Worm (Caenorhabditis elegans): Measurements from ENCODE around the gene ced-13.
"Not testable (repeated sequence)": the region's sequence is repeated elsewhere in the genome, so short reads cannot be mapped to it uniquely, and the experiment has no call there.

Gene ced-13

ce11 chrX:8321811-8322210 lies 22.4 kb upstream of the ced-13 start, which contains the start of gene abu-9:
TSS of gene abu-9 (plus strand) at chrX:8322111.
- not testable (repeated sequence) for TF ChIP-seq mab-5 (tag; optimal IDR thresholded peaks at IDR 0.05); mep-1 (tag; optimal IDR thresholded peaks at IDR 0.05); elt-1 (tag; optimal IDR thresholded peaks at IDR 0.05; ENCODE audit: borderline replicate concordance, insufficient read depth)

DNA sequence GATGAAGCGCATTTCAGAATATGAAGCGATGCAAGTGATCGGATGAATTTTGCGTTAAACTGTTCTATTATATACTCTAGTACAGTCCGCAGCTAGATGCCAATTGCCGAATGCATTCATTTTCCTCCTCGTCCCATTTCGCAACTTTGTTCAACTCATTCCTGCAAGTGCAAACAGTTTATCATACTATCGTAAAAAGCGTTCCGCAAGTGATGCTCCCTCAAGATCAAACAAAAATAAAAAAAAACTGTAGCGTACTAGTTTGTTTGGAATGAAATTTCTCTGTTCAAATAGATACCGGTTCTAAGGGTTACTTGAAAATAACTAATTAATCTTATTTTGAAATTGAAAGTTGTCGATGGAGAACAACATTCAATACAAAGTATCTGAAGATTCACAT lies 21.4 kb upstream of the ced-13 start, which contains the start of gene pqn-57:
TSS of gene pqn-57 (minus strand) at position 101 of the 400 bp plus-strand sequence.
- TF ChIP-seq unc-39 (tag; optimal IDR thresholded peaks at IDR 0.05) (no peak), cnd-1 (tag; optimal IDR thresholded peaks at IDR 0.05) (no peak), blmp-1 (tag; optimal IDR thresholded peaks at IDR 0.05) (no peak), nhr-237 (tag; optimal IDR thresholded peaks at IDR 0.05) (no peak), ham-2 (GFP tag; optimal IDR thresholded peaks at IDR 0.05) (no peak), tbx-8 (GFP tag; optimal IDR thresholded peaks at IDR 0.05) (no peak), flh-1 (GFP tag; optimal IDR thresholded peaks at IDR 0.05) (no peak), ztf-11 (tag; optimal IDR thresholded peaks at IDR 0.05) (no peak), drap-1 (GFP tag; optimal IDR thresholded peaks at IDR 0.05) (no peak), pha-4 (tag; optimal IDR thresholded peaks at IDR 0.05) (no peak), mls-2 (tag; optimal IDR thresholded peaks at IDR 0.05) (no peak), lsy-2 (tag; optimal IDR thresholded peaks at IDR 0.05) (no peak), M03D4.4 (tag; optimal IDR thresholded peaks at IDR 0.05) (no peak), sem-2 (GFP tag; optimal IDR thresholded peaks at IDR 0.05) (no peak), nhr-28 (tag; optimal IDR thresholded peaks at IDR 0.05) (no peak), nhr-2 (tag; optimal IDR thresholded peaks at IDR 0.05) (no peak), lin-13 (tag; optimal IDR thresholded peaks at IDR 0.05) (no peak)

DNA sequence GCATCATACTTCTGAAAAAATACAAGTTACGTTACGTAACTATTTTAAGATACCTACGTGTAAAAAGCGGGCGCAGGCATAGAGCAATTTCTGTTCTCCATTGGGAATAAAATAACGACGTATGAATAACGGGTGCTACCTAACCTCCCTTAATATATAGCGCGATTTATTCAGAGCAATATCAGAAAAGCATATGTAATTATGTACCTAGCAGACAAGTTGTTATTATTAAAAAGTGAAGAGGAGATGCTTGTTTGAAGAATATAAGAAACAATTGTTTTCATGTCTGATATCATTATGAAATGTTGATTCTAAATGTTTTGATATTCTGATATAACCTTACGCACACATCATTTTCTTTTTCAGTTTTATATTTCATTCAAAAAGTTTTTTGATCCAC lies 19.5 kb upstream of the ced-13 start, which contains the start of gene srh-11:
TSS of gene srh-11 (minus strand) at position 101 of the 400 bp plus-strand sequence.
- TF ChIP-seq cnd-1 (tag; optimal IDR thresholded peaks at IDR 0.05), result no peak
- TF ChIP-seq ceh-83 (GFP tag; optimal IDR thresholded peaks at IDR 0.05), result no peak
- no peak for TF ChIP-seq hlh-1 (tag; optimal IDR thresholded peaks at IDR 0.05)
- TF ChIP-seq sptf-1 (tag; optimal IDR thresholded peaks at IDR 0.05), result no peak

DNA sequence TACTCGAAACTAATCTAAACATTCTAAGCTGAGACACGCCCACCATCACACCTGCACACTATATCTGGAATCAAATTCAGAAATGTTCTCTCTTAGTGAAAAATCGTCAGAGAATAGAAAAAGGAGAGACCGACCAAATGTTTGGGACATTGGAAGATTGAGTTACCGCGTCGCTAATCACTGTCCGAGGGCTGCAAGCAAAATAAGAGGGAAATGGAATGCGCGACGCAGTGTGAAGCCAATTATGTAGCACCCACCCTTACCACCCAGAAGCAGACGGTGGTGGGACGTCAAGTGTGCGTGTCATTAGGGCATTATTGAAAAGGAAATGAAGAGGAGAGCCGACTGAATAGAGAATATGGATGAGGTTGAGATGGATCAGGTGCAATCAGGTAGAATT lies 12.1 kb upstream of the ced-13 start:
- TF ChIP-seq unc-120 (tag; optimal IDR thresholded peaks at IDR 0.05; ENCODE audit: poor library complexity, severe bottlenecking), result no peak
- no peak for TF ChIP-seq hlh-1 (tag; optimal IDR thresholded peaks at IDR 0.05)
- peak; percentile 97 for TF ChIP-seq ces-1 (GFP tag; optimal IDR thresholded peaks at IDR 0.05)
- TF ChIP-seq ceh-39 (tag; optimal IDR thresholded peaks at IDR 0.05), result no peak
- no peak for TF ChIP-seq M03D4.4 (tag; optimal IDR thresholded peaks at IDR 0.05)
- TF ChIP-seq elt-3 (tag; optimal IDR thresholded peaks at IDR 0.05), result no peak
- TF ChIP-seq mep-1 (tag; optimal IDR thresholded peaks at IDR 0.05), result no peak
- TF ChIP-seq nhr-237 (tag; optimal IDR thresholded peaks at IDR 0.05), result no peak

DNA sequence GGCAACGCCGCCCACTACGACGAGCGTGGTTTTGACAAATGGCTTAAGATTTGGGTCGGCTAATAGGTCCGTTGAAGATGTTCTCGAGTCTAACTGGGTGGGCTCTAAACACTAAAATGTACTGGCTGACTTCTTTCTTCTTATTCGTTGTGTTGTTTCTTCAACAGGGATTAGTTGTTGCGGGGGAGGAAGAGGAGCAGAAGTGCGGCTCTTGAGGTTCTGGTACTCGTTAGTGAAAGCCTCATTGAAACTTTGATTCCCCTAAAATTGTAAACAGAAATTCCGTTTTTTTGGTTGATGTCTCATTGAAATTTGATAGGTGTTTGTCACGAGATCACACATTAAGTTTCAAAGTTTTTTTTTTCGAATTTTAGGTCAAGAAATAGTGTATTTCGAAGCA lies 11.3 kb upstream of the ced-13 start:
- TF ChIP-seq pha-4 (tag; optimal IDR thresholded peaks at IDR 0.05) (no peak), unc-39 (tag; optimal IDR thresholded peaks at IDR 0.05) (no peak), nhr-12 (tag; optimal IDR thresholded peaks at IDR 0.05) (no peak), nhr-28 (tag; optimal IDR thresholded peaks at IDR 0.05) (no peak), ceh-43 (GFP tag; optimal IDR thresholded peaks at IDR 0.05) (no peak), ham-2 (GFP tag; optimal IDR thresholded peaks at IDR 0.05) (no peak), drap-1 (GFP tag; optimal IDR thresholded peaks at IDR 0.05) (no peak)

ce11 chrX:8308491-8308890 lies 9.0 kb upstream of the ced-13 start:
- peak; percentile 75 for TF ChIP-seq ces-1 (GFP tag; optimal IDR thresholded peaks at IDR 0.05)
- TF ChIP-seq ham-2 (GFP tag; optimal IDR thresholded peaks at IDR 0.05), result no peak

DNA sequence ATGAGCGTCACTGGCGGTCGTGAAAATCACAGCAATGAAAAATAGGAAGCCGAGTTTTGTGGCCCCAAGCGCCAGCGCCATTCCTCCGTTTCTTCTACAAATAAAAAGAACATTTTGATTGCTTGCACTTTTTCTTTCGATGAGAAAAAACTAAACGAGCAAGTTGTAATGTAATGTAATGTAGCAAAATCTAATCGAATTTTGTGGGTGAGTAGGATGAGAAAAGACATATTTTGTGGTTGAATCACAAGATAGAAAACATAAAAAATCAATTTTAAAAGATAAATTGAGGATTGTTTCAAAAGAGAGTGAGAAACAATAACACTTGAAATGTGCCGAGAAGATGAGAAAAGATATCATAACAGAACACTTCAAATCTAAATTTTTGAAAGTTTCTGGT lies 8.1 kb upstream of the ced-13 start, which contains the start of gene R09F10.5:
TSS of gene R09F10.5 (minus strand) at position 101 of the 400 bp plus-strand sequence.
- TF ChIP-seq ceh-39 (tag; optimal IDR thresholded peaks at IDR 0.05), result no peak
- no peak for TF ChIP-seq nhr-76 (tag; optimal IDR thresholded peaks at IDR 0.05)
- TF ChIP-seq sptf-1 (tag; optimal IDR thresholded peaks at IDR 0.05), result no peak
- TF ChIP-seq snpc-4 (tag; optimal IDR thresholded peaks at IDR 0.05), result no peak
- TF ChIP-seq flh-1 (GFP tag; optimal IDR thresholded peaks at IDR 0.05), result no peak
- no peak for TF ChIP-seq nhr-12 (tag; optimal IDR thresholded peaks at IDR 0.05)
- no peak for TF ChIP-seq ceh-83 (GFP tag; optimal IDR thresholded peaks at IDR 0.05)
- no peak for TF ChIP-seq unc-39 (tag; optimal IDR thresholded peaks at IDR 0.05)
- TF ChIP-seq ztf-11 (tag; optimal IDR thresholded peaks at IDR 0.05), result no peak
